Fruit fly (Drosophila melanogaster) whole organism, prepupa: Measurements from ENCODE around the gene CG11674.

Source experiments
- Blimp-1 ChIP-seq: fragments of 200-800 bp; sonication (Bioruptor generic); optimal IDR thresholded peaks from 3 replicates; lab custom pipeline; 2017; ENCODE audit warnings: missing biosample characterization, missing genetic modification characterization, mild to moderate bottlenecking, moderate library complexity, missing genetic modification reagents
- CG10631 ChIP-seq: fragments of 200-800 bp; sonication (Bioruptor generic); optimal IDR thresholded peaks from 2 replicates; lab custom pipeline; 2016; ENCODE audit warnings: missing biosample characterization, missing genetic modification characterization
- CG10669 ChIP-seq: fragments of 200-800 bp; sonication (Bioruptor generic); optimal IDR thresholded peaks from 3 replicates; lab custom pipeline; 2018; ENCODE audit warnings: missing biosample characterization, mild to moderate bottlenecking, missing genetic modification characterization, moderate library complexity
- CG11762 ChIP-seq: fragments of 200-800 bp; sonication (Bioruptor generic); optimal IDR thresholded peaks from 3 replicates; lab custom pipeline; 2016; ENCODE audit warnings: missing biosample characterization, missing genetic modification characterization; ENCODE audit not compliant: insufficient read depth
- CG1621 ChIP-seq: fragments of 200-800 bp; sonication (Bioruptor generic); optimal IDR thresholded peaks from 3 replicates; lab custom pipeline; 2018; ENCODE audit warnings: missing biosample characterization, mild to moderate bottlenecking, missing genetic modification characterization
- CG16779 ChIP-seq: fragments of 200-800 bp; sonication (Bioruptor generic); optimal IDR thresholded peaks from 3 replicates; lab custom pipeline; 2017; ENCODE audit warnings: missing biosample characterization, mild to moderate bottlenecking, missing genetic modification characterization
- CG31627 ChIP-seq: fragments of 200-800 bp; sonication (Bioruptor generic); optimal IDR thresholded peaks from 3 replicates; lab custom pipeline; 2016; ENCODE audit warnings: missing biosample characterization, missing genetic modification characterization
- CG34406 ChIP-seq: fragments of 200-800 bp; sonication (Bioruptor generic); optimal IDR thresholded peaks from 3 replicates; lab custom pipeline; 2016; ENCODE audit warnings: missing biosample characterization, missing genetic modification characterization
- CG3919 ChIP-seq: fragments of 200-800 bp; sonication (Bioruptor generic); optimal IDR thresholded peaks from 3 replicates; lab custom pipeline; 2016; ENCODE audit warnings: missing biosample characterization, missing genetic modification characterization
- CG4318 ChIP-seq: fragments of 200-800 bp; sonication (Bioruptor generic); optimal IDR thresholded peaks from 3 replicates; lab custom pipeline; 2017; ENCODE audit warnings: missing biosample characterization, mild to moderate bottlenecking, missing genetic modification characterization
- CG6163 ChIP-seq: fragments of 200-800 bp; sonication (Bioruptor generic); IDR thresholded peaks from 3 replicates; pipeline ENCODE4 v1.3.6; 2022; ENCODE audit warnings: missing biosample characterization, missing genetic modification characterization
- CG6854 ChIP-seq: fragments of 200-800 bp; sonication (Bioruptor generic); optimal IDR thresholded peaks from 2 replicates; lab custom pipeline; 2017; ENCODE audit warnings: missing biosample characterization, mild to moderate bottlenecking, missing genetic modification characterization
- CG8119 ChIP-seq: fragments of 200-800 bp; sonication (Bioruptor generic); IDR thresholded peaks from 3 replicates; pipeline ENCODE4 v1.3.6; 2022; ENCODE audit warnings: missing biosample characterization, missing genetic modification characterization
- CG8319 ChIP-seq: fragments of 200-800 bp; sonication (Bioruptor generic); optimal IDR thresholded peaks from 3 replicates; lab custom pipeline; 2016; ENCODE audit warnings: missing biosample characterization, missing genetic modification characterization
- Eip78C ChIP-seq: fragments of 200-800 bp; sonication (Bioruptor generic); peaks from one replicate; lab custom pipeline; 2016; ENCODE audit warnings: missing biosample characterization, missing genetic modification characterization
- Ets96B ChIP-seq: fragments of 200-800 bp; optimal IDR thresholded peaks from 2 replicates; lab custom pipeline; 2019; ENCODE audit warnings: missing biosample characterization, mild to moderate bottlenecking, missing genetic modification characterization, moderate library complexity
- Gug ChIP-seq: fragments of 200-800 bp; sonication (Bioruptor generic); IDR thresholded peaks from 2 replicates; pipeline ENCODE4 v1.3.6; 2022; ENCODE audit warnings: missing biosample characterization, missing genetic modification characterization
- Hr38 ChIP-seq: sonication (Bioruptor generic); optimal IDR thresholded peaks from 2 replicates; lab custom pipeline; 2016; ENCODE audit warnings: missing biosample characterization, missing genetic modification characterization
- Hr4 ChIP-seq: fragments of 200-800 bp; sonication (Bioruptor generic); optimal IDR thresholded peaks from 3 replicates; lab custom pipeline; 2016; ENCODE audit warnings: missing biosample characterization, missing genetic modification characterization
- Smox ChIP-seq: fragments of 200-800 bp; sonication (Bioruptor generic); optimal IDR thresholded peaks from 3 replicates; lab custom pipeline; 2016; ENCODE audit warnings: missing biosample characterization, missing genetic modification characterization
- acj6 ChIP-seq: fragments of 200-800 bp; sonication (Bioruptor generic); optimal IDR thresholded peaks from 3 replicates; lab custom pipeline; 2016; ENCODE audit warnings: missing biosample characterization, missing genetic modification characterization
- dac ChIP-seq: fragments of 200-800 bp; sonication (Bioruptor generic); optimal IDR thresholded peaks from 2 replicates; lab custom pipeline; 2017; ENCODE audit warnings: missing biosample characterization, mild to moderate bottlenecking, missing genetic modification characterization
- eg ChIP-seq: fragments of 200-800 bp; sonication (Bioruptor generic); IDR thresholded peaks from 3 replicates; pipeline ENCODE4 v1.3.6; 2022; ENCODE audit warnings: missing biosample characterization, missing genetic modification characterization
- esn ChIP-seq: fragments of 200-800 bp; sonication (Bioruptor generic); optimal IDR thresholded peaks from 2 replicates; lab custom pipeline; 2016; ENCODE audit warnings: missing biosample characterization, mild to moderate bottlenecking, missing genetic modification characterization, moderate library complexity
- fd85E ChIP-seq: fragments of 200-800 bp; sonication (Bioruptor generic); optimal IDR thresholded peaks from 3 replicates; lab custom pipeline; 2016; ENCODE audit warnings: missing biosample characterization, missing genetic modification characterization
- fkh ChIP-seq: fragments of 200-800 bp; sonication (Bioruptor generic); optimal IDR thresholded peaks from 3 replicates; lab custom pipeline; 2017; ENCODE audit warnings: missing biosample characterization, mild to moderate bottlenecking, missing genetic modification characterization, moderate library complexity
- pdm3 ChIP-seq: fragments of 200-800 bp; sonication (Bioruptor generic); optimal IDR thresholded peaks from 3 replicates; lab custom pipeline; 2016; ENCODE audit warnings: missing biosample characterization, missing genetic modification characterization
- salr ChIP-seq, 2 experiments: fragments of 200-800 bp; sonication (Bioruptor generic); optimal IDR thresholded peaks; 3 replicates each; lab custom pipeline; 2016 to 2018; ENCODE audit warnings: missing biosample characterization in 2 of 2, missing genetic modification characterization in 2 of 2, mild to moderate bottlenecking in 1 of 2
- spab ChIP-seq: fragments of 200-800 bp; sonication (Bioruptor generic); optimal IDR thresholded peaks from 2 replicates; lab custom pipeline; 2017; ENCODE audit warnings: missing biosample characterization, mild to moderate bottlenecking, missing genetic modification characterization, missing genetic modification reagents

The CG11674 gene

DNA sequence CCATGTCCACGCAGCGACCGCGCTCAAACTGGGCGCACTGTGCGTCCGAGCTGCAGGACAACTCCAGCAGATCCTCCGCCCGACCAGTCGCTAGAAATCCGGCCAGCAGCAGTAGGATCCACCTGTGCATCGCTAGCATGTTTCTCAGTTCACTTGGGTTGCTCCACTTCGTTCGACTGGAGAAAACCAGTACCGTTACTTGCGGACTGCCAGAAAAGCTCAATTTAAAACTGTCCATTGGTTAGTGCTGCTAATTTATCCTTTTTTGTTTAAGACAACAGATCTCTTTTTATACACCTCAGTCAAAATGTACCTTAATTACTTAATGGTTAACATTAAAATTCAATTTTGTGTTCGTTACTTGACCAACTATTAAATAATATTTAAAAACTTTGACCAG is at the start of gene CG11674:
Gene CG11674, minus strand, starts transcription at position 215 of the 400 bp plus-strand sequence.
- no peak for TF ChIP-seq salr (GFP tag; optimal IDR thresholded peaks at IDR 0.05; lab: Kevin White, UChicago)
- no peak for TF ChIP-seq CG4318
- TF ChIP-seq Ets96B (tag; lab: Kevin White, UChicago): no peak
- no peak for TF ChIP-seq CG8319 (GFP tag; lab: Kevin White, UChicago)
- TF ChIP-seq CG8119: no peak
- TF ChIP-seq fd85E (GFP tag; lab: Kevin White, UChicago): no peak
- TF ChIP-seq CG6854 (GFP tag; lab: Kevin White, UChicago): no peak
- no peak for TF ChIP-seq spab
- no peak for TF ChIP-seq CG3919 (GFP tag; lab: Kevin White, UChicago)
- no peak for TF ChIP-seq Smox (GFP tag; lab: Kevin White, UChicago)

DNA sequence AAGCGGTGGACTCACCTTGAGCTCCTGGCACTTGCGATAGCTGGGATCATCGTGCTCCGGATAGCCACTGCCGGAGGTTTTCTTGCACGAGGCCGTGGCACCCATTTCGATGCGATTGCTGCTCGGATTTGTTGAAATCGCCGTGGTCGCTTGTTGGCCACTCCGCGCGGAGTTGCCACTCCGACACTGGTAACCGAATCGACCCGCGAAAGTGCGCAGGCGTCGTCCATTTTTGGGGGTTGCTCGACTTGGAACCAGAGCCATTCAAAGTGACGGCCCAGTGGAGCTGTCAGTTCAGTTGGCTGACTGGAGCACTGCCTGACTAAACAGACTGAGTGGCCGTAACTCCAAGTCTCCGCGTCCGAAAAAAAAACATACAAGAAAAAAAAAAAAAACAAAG is 40.4 kb upstream of the CG11674 start, which contains the start of the genes CG13404 and na:
Gene CG13404, minus strand, starts transcription at position 176 of the 400 bp plus-strand sequence.
Gene na, plus strand, starts transcription at position 293 of the 400 bp plus-strand sequence.
- TF ChIP-seq eg (GFP tag; lab: Robert Waterston, UW) (0 out of 3 replicates have a peak, but pooled peaks have one; percentile 26), CG16779 (tag; lab: Kevin White, UChicago) (no peak)

DNA sequence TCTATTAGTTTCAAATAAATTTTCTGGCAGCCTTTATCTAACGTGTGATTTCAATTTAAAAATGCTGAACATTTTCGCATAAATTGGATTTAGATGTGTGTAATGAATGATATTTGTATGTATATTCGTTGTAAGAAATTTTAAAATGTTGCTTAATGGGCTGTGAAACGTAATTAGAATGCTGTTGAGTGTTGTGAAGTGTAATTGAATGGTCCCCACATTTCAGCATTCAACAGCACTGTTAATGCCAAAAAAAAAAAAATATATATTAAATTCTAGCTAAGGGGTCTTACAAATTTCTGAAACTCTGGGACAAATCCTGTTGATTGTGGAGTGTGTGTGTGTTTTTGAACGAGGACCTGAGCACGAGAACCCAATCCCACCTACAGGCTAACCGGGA is 39.5 kb upstream of the CG11674 start:
- no peak for TF ChIP-seq CG10631 (GFP tag; lab: Kevin White, UChicago)
- TF ChIP-seq esn: no peak

DNA sequence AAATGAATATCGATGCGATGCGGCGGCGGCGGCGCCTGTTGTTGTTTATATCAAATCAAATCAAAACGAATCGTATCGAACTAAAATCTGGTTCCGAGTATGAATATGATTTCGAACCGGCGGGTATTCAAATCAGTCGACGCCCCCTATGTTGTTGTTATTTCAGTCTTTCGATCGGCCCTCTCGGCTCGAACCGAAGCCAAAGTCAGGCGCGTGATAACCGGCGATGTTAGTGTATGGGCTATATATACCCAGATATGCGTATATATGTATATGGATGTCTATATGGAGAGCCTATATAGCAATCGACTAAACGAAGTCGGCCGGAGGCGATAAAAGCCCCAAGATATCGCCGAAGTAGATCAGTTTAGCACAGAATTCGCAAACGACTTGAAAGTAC is 35.2 kb upstream of the CG11674 start, which contains the start of the genes CG46317 and Tat:
Gene CG46317, plus strand, starts transcription at position 361 of the 400 bp plus-strand sequence.
Gene Tat, plus strand, starts transcription at position 361 of the 400 bp plus-strand sequence.
- TF ChIP-seq CG6163 (GFP tag; lab: Robert Waterston, UW) (no peak), Eip78C (no peak), fkh (GFP tag; lab: Kevin White, UChicago) (no peak), Blimp-1 (GFP tag; lab: Kevin White, UChicago) (no peak), CG1621 (tag; lab: Kevin White, UChicago) (no peak), CG11762 (GFP tag; lab: Kevin White, UChicago) (no peak), CG4318 (no peak), dac (GFP tag; lab: Kevin White, UChicago) (no peak), pdm3 (GFP tag; lab: Kevin White, UChicago) (no peak), Hr38 (GFP tag; lab: Kevin White, UChicago) (no peak), Hr4 (GFP tag; lab: Kevin White, UChicago) (no peak), CG34406 (GFP tag; lab: Kevin White, UChicago) (no peak)

DNA sequence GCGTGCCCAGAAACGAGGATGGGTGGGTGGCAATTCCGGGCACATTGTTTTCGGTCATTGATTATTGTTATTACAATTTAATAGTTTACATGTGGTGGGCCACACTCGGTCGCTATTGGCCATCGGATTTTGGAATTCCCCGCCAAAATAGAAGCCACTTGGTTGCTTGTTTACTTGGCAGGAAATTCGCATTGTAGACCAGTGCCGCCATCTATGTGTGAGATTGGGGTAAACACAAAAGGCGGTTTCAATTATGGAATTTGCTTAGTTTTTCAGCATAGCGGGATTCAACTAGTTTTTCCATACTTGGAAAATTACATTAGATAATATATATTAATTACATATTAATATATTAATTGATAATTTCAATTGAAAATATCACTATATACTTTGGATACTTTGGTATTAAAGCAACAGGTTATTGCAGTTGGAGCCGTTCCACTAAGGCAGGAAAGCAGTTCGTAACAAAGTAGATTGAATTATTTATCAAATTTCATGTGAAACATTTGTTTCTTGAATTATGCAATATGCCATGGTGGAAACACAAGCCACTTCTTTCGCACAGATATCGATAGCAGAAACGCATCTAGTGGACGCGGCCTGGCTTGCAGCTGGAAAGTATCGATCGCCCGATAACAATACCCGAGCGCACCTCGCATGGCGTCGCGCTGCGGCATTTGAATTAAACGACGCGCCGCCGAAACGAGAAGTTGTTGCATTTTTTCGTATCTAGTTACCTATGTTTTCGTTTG is 21.5 kb upstream of the CG11674 start, which contains the start of gene mud:
Gene mud, plus strand, starts transcription at position 698 of the 752 bp plus-strand sequence.
- TF ChIP-seq Gug (GFP tag; lab: Robert Waterston, UW): no peak
- TF ChIP-seq eg (GFP tag; lab: Robert Waterston, UW): peak; percentile 33; the same call in 1 of the 3 replicates
- no peak for TF ChIP-seq CG8119
- TF ChIP-seq CG31627: peak; percentile 11
- no peak for TF ChIP-seq CG10669 (GFP tag; lab: Kevin White, UChicago)
- TF ChIP-seq acj6 (GFP tag; lab: Kevin White, UChicago): no peak
- TF ChIP-seq CG10631 (GFP tag; lab: Kevin White, UChicago): peak; percentile 12
